Fruit fly (Drosophila melanogaster) whole organism, embryonic: ENCODE data around the gene cwo.

ENCODE experiments used
- Atf6 ChIP-seq: fragments of 200-800 bp; sonication (Bioruptor generic); IDR thresholded peaks from 2 replicates; pipeline ENCODE4 v1.3.6; 2022; ENCODE audit warnings: missing biosample characterization, missing genetic modification characterization
- CG10147 ChIP-seq: fragments of 200-800 bp; sonication (Bioruptor generic); optimal IDR thresholded peaks from 2 replicates; lab custom pipeline; 2019; ENCODE audit warnings: missing biosample characterization, mild to moderate bottlenecking, missing genetic modification characterization, moderate library complexity
- CG10274 ChIP-seq: fragments of 200-800 bp; sonication (Bioruptor generic); optimal IDR thresholded peaks from 3 replicates; lab custom pipeline; 2017; ENCODE audit warnings: missing biosample characterization, mild to moderate bottlenecking, missing genetic modification characterization
- CG10431 ChIP-seq: fragments of 200-800 bp; sonication (Bioruptor generic); optimal IDR thresholded peaks from 3 replicates; lab custom pipeline; 2018; ENCODE audit warnings: missing biosample characterization, mild to moderate bottlenecking, missing genetic modification characterization
- CG12769 ChIP-seq: fragments of 200-800 bp; sonication (Bioruptor generic); optimal IDR thresholded peaks from 2 replicates; lab custom pipeline; 2019; ENCODE audit warnings: missing biosample characterization, mild to moderate bottlenecking, missing genetic modification characterization, moderate library complexity
- CG12942 ChIP-seq: fragments of 200-800 bp; sonication (Bioruptor generic); optimal IDR thresholded peaks from 3 replicates; lab custom pipeline; 2016; ENCODE audit warnings: missing biosample characterization, missing genetic modification characterization
- CG14965 ChIP-seq: fragments of 200-800 bp; sonication (Bioruptor generic); optimal IDR thresholded peaks from 2 replicates; lab custom pipeline; 2016; ENCODE audit warnings: missing biosample characterization, missing genetic modification characterization, borderline replicate concordance
- CG18476 ChIP-seq: fragments of 200-800 bp; sonication (Bioruptor generic); optimal IDR thresholded peaks from 2 replicates; lab custom pipeline; 2016; ENCODE audit warnings: missing biosample characterization, mild to moderate bottlenecking, missing genetic modification characterization
- CG2129 ChIP-seq: fragments of 200-800 bp; sonication (Bioruptor generic); IDR thresholded peaks from 2 replicates; pipeline ENCODE4 v1.3.6; 2022; ENCODE audit warnings: missing biosample characterization, missing genetic modification characterization; ENCODE audit not compliant: partially characterized antibody
- CG31388 ChIP-seq: fragments of 200-800 bp; sonication (Bioruptor generic); optimal IDR thresholded peaks from 2 replicates; lab custom pipeline; 2016; ENCODE audit warnings: missing biosample characterization, missing genetic modification characterization
- CG4404 ChIP-seq: fragments of 200-800 bp; sonication (Bioruptor generic); IDR thresholded peaks from 2 replicates; pipeline ENCODE4 v1.3.6; 2022; ENCODE audit warnings: missing biosample characterization, missing genetic modification characterization
- CG6272 ChIP-seq: fragments of 200-800 bp; sonication (Bioruptor generic); IDR thresholded peaks from 2 replicates; pipeline ENCODE4 v1.3.6; 2022; ENCODE audit warnings: missing biosample characterization, missing genetic modification characterization
- CG6654 ChIP-seq: fragments of 200-800 bp; sonication (Bioruptor generic); optimal IDR thresholded peaks from 2 replicates; lab custom pipeline; 2017; ENCODE audit warnings: missing biosample characterization, mild to moderate bottlenecking, missing genetic modification characterization
- CG7839 ChIP-seq: fragments of 200-800 bp; sonication (Bioruptor generic); optimal IDR thresholded peaks from 3 replicates; lab custom pipeline; 2018; ENCODE audit warnings: missing biosample characterization, mild to moderate bottlenecking, missing genetic modification characterization, moderate library complexity
- CG8924 ChIP-seq: fragments of 200-800 bp; optimal IDR thresholded peaks from 3 replicates; lab custom pipeline; 2019; ENCODE audit warnings: missing biosample characterization, mild to moderate bottlenecking, missing genetic modification characterization, moderate library complexity
- Dbx ChIP-seq: fragments of 200-800 bp; sonication (Bioruptor generic); IDR thresholded peaks from 3 replicates; pipeline ENCODE4 v1.3.6; 2022; ENCODE audit warnings: missing biosample characterization, missing genetic modification characterization
- Deaf1 ChIP-seq: fragments of 200-800 bp; optimal IDR thresholded peaks from 3 replicates; lab custom pipeline; 2019; ENCODE audit warnings: missing biosample characterization, mild to moderate bottlenecking, missing genetic modification characterization, moderate library complexity
- Dll ChIP-seq: fragments of 200-800 bp; sonication (Bioruptor generic); IDR thresholded peaks from 4 replicates; pipeline ENCODE4 v1.3.6; 2022; ENCODE audit warnings: missing biosample characterization, missing genetic modification characterization; ENCODE audit not compliant: partially characterized antibody
- HLH3B ChIP-seq: fragments of 200-800 bp; sonication (Bioruptor generic); IDR thresholded peaks from 2 replicates; pipeline ENCODE4 v1.3.6; 2022; ENCODE audit warnings: missing biosample characterization, missing genetic modification characterization
- Hand ChIP-seq: fragments of 200-800 bp; sonication (Bioruptor generic); optimal IDR thresholded peaks from 2 replicates; lab custom pipeline; 2017; ENCODE audit warnings: mild to moderate bottlenecking, missing biosample characterization, missing genetic modification reagents, missing genetic modification characterization
- Lim3 ChIP-seq: fragments of 200-800 bp; sonication (Bioruptor generic); IDR thresholded peaks from 2 replicates; pipeline ENCODE4 v1.3.6; 2022; ENCODE audit warnings: missing biosample characterization, missing genetic modification characterization
- MESR4 ChIP-seq: fragments of 200-800 bp; sonication (Bioruptor generic); optimal IDR thresholded peaks from 2 replicates; lab custom pipeline; 2018; ENCODE audit warnings: missing biosample characterization, mild to moderate bottlenecking, missing genetic modification characterization, moderate library complexity
- Myb ChIP-seq: fragments of 200-800 bp; sonication (Bioruptor generic); optimal IDR thresholded peaks from 2 replicates; lab custom pipeline; 2016; ENCODE audit warnings: missing biosample characterization, missing genetic modification characterization
- NFAT ChIP-seq: fragments of 200-800 bp; sonication (Bioruptor generic); IDR thresholded peaks from 2 replicates; pipeline ENCODE4 v1.3.6; 2022; ENCODE audit warnings: missing biosample characterization, missing genetic modification characterization
- Oli ChIP-seq: fragments of 200-800 bp; sonication (Bioruptor generic); optimal IDR thresholded peaks from 2 replicates; lab custom pipeline; 2018; ENCODE audit warnings: missing biosample characterization, mild to moderate bottlenecking, missing genetic modification characterization, moderate library complexity
- Sin3A ChIP-seq: fragments of >200 bp; optimal IDR thresholded peaks from 2 replicates; lab custom pipeline; 2018
- TFAM ChIP-seq: fragments of 200-800 bp; sonication (Bioruptor generic); optimal IDR thresholded peaks from 2 replicates; lab custom pipeline; 2017; ENCODE audit warnings: missing biosample characterization, missing genetic modification characterization, inconsistent platforms
- Trl ChIP-seq, 3 experiments: fragments of >200 bp in 2 of 3; fragments of 200-800 bp in 1 of 3; sonication (Bioruptor generic) in 1 of 3; optimal IDR thresholded peaks; 2 replicates in 1 of 3; 3 replicates in 2 of 3; lab custom pipeline; 2016 to 2017; ENCODE audit warnings: missing biosample characterization in 1 of 3, missing genetic modification characterization in 1 of 3
- abd-A ChIP-seq: fragments of 200-800 bp; sonication (Bioruptor generic); optimal IDR thresholded peaks from 3 replicates; lab custom pipeline; 2019; ENCODE audit warnings: missing biosample characterization, mild to moderate bottlenecking, missing genetic modification characterization, moderate library complexity
- ara ChIP-seq: fragments of 200-800 bp; sonication (Bioruptor generic); IDR thresholded peaks from 2 replicates; pipeline ENCODE4 v1.3.6; 2022; ENCODE audit warnings: missing biosample characterization, missing genetic modification characterization
- ase ChIP-seq: fragments of 200-800 bp; sonication (Bioruptor generic); IDR thresholded peaks from 3 replicates; pipeline ENCODE4 v1.3.6; 2022; ENCODE audit warnings: missing biosample characterization, missing genetic modification characterization
- bigmax ChIP-seq: fragments of 200-800 bp; sonication (Bioruptor generic); optimal IDR thresholded peaks from 2 replicates; lab custom pipeline; 2018; ENCODE audit warnings: missing biosample characterization, mild to moderate bottlenecking, missing genetic modification characterization
- disco-r ChIP-seq: fragments of 200-800 bp; sonication (Bioruptor generic); optimal IDR thresholded peaks from 2 replicates; lab custom pipeline; 2016; ENCODE audit warnings: missing biosample characterization, missing genetic modification characterization
- ems ChIP-seq: fragments of 200-800 bp; sonication (Bioruptor generic); optimal IDR thresholded peaks from 3 replicates; lab custom pipeline; 2016; ENCODE audit warnings: missing biosample characterization, missing genetic modification characterization
- en ChIP-seq: fragments of 200-800 bp; sonication (Bioruptor generic); optimal IDR thresholded peaks from 2 replicates; lab custom pipeline; 2016; ENCODE audit warnings: missing biosample characterization, missing genetic modification characterization
- jing ChIP-seq: fragments of 200-800 bp; sonication (Bioruptor generic); optimal IDR thresholded peaks from 2 replicates; lab custom pipeline; 2018; ENCODE audit warnings: missing biosample characterization, mild to moderate bottlenecking, missing genetic modification characterization
- kah ChIP-seq: fragments of 200-800 bp; sonication (Bioruptor generic); optimal IDR thresholded peaks from 2 replicates; lab custom pipeline; 2018; ENCODE audit warnings: missing biosample characterization, mild to moderate bottlenecking, missing genetic modification characterization
- lmd ChIP-seq: fragments of 200-800 bp; sonication (Bioruptor generic); IDR thresholded peaks from 2 replicates; pipeline ENCODE4 v1.3.6; 2022; ENCODE audit warnings: missing biosample characterization, missing genetic modification characterization
- luna ChIP-seq: fragments of 200-800 bp; sonication (Bioruptor generic); optimal IDR thresholded peaks from 2 replicates; lab custom pipeline; 2016; ENCODE audit warnings: missing biosample characterization, missing genetic modification characterization
- oc ChIP-seq: fragments of 200-800 bp; sonication (Bioruptor generic); optimal IDR thresholded peaks from 2 replicates; lab custom pipeline; 2018; ENCODE audit warnings: missing biosample characterization, mild to moderate bottlenecking, missing genetic modification characterization, moderate library complexity
- odd ChIP-seq: fragments of 200-800 bp; sonication (Bioruptor generic); optimal IDR thresholded peaks from 2 replicates; lab custom pipeline; 2017; ENCODE audit warnings: missing biosample characterization, mild to moderate bottlenecking, missing genetic modification characterization
- pros ChIP-seq: fragments of 200-800 bp; sonication (Bioruptor generic); optimal IDR thresholded peaks from 3 replicates; lab custom pipeline; 2019; ENCODE audit warnings: missing biosample characterization, mild to moderate bottlenecking, missing genetic modification characterization, moderate library complexity
- psq ChIP-seq: fragments of 200-800 bp; sonication (Bioruptor generic); optimal IDR thresholded peaks from 2 replicates; lab custom pipeline; 2017; ENCODE audit warnings: missing biosample characterization, missing genetic modification characterization
- run ChIP-seq: fragments of 200-800 bp; sonication (Bioruptor generic); optimal IDR thresholded peaks from 3 replicates; lab custom pipeline; 2018; ENCODE audit warnings: missing biosample characterization, mild to moderate bottlenecking, missing genetic modification characterization
- sim ChIP-seq: fragments of 200-800 bp; sonication (Bioruptor generic); IDR thresholded peaks from 2 replicates; pipeline ENCODE4 v1.3.6; 2022; ENCODE audit warnings: missing biosample characterization, missing genetic modification characterization
- slbo ChIP-seq: fragments of 200-800 bp; sonication (Bioruptor generic); IDR thresholded peaks from 2 replicates; pipeline ENCODE4 v1.3.6; 2022; ENCODE audit warnings: missing biosample characterization, missing genetic modification characterization
- ssp ChIP-seq: fragments of 200-800 bp; sonication (Bioruptor generic); IDR thresholded peaks from 2 replicates; pipeline ENCODE4 v1.3.6; 2022; ENCODE audit warnings: missing biosample characterization, missing genetic modification characterization
- tap ChIP-seq: fragments of 200-800 bp; optimal IDR thresholded peaks from 3 replicates; lab custom pipeline; 2019; ENCODE audit warnings: missing biosample characterization, mild to moderate bottlenecking, missing genetic modification characterization, moderate library complexity
- unc-4 ChIP-seq: fragments of 200-800 bp; sonication (Bioruptor generic); IDR thresholded peaks from 2 replicates; pipeline ENCODE4 v1.3.6; 2022; ENCODE audit warnings: missing biosample characterization, missing genetic modification characterization; ENCODE audit not compliant: partially characterized antibody
- wdn ChIP-seq: fragments of 200-800 bp; sonication (Bioruptor generic); IDR thresholded peaks from 2 replicates; pipeline ENCODE4 v1.3.6; 2022; ENCODE audit warnings: missing biosample characterization, missing genetic modification characterization

The cwo gene

dm6 chr3R:10353932-10354703, 33.9 kb upstream of the cwo start (continued):
- TF ChIP-seq abd-A (tag; lab: Kevin White, UChicago): no peak
- no peak for TF ChIP-seq slbo (GFP tag; lab: Robert Waterston, UW)
- TF ChIP-seq CG18476 (GFP tag; lab: Kevin White, UChicago): peak; percentile 100
- no peak for TF ChIP-seq sim
- peak; percentile 41 for TF ChIP-seq CG10431 (GFP tag; lab: Kevin White, UChicago)
- no peak for TF ChIP-seq CG10274
- TF ChIP-seq disco-r: no peak
- TF ChIP-seq CG12769 (tag; lab: Kevin White, UChicago): no peak
- peak; percentile 40 for TF ChIP-seq Oli
- no peak for TF ChIP-seq jing
- no peak for TF ChIP-seq ase (GFP tag; lab: Robert Waterston, UW)
- TF ChIP-seq odd (GFP tag; lab: Kevin White, UChicago): no peak
- TF ChIP-seq NFAT (GFP tag; lab: Robert Waterston, UW): no peak
- TF ChIP-seq CG2129: no peak
- TF ChIP-seq CG12942 (GFP tag; lab: Kevin White, UChicago): no peak
- no peak for TF ChIP-seq CG31388 (GFP tag; lab: Kevin White, UChicago)
- TF ChIP-seq HLH3B (GFP tag; lab: Robert Waterston, UW): no peak
- no peak for TF ChIP-seq luna (GFP tag; lab: Kevin White, UChicago)
- TF ChIP-seq kah: no peak
- TF ChIP-seq CG8924 (tag; lab: Kevin White, UChicago): peak; percentile 59
- TF ChIP-seq lmd: no peak
- no peak for TF ChIP-seq ara (GFP tag; lab: Robert Waterston, UW)
- no peak for TF ChIP-seq Dbx (GFP tag; lab: Robert Waterston, UW)
- TF ChIP-seq bigmax (GFP tag; lab: Kevin White, UChicago): no peak
- TF ChIP-seq unc-4 (GFP tag; lab: Robert Waterston, UW): no peak
- TF ChIP-seq MESR4 (GFP tag; lab: Kevin White, UChicago): no peak
- TF ChIP-seq CG6272 (GFP tag; lab: Robert Waterston, UW): no peak
- no peak for TF ChIP-seq Deaf1 (tag; lab: Kevin White, UChicago)
- TF ChIP-seq CG4404 (GFP tag; lab: Robert Waterston, UW): no peak
- TF ChIP-seq Sin3A (lab: Kevin White, UChicago): no peak
- TF ChIP-seq Lim3 (GFP tag; lab: Robert Waterston, UW): no peak
- no peak for TF ChIP-seq CG14965 (GFP tag; lab: Kevin White, UChicago)
- peak; percentile 13 for TF ChIP-seq oc (tag; lab: Kevin White, UChicago)
- TF ChIP-seq CG7839 (tag; lab: Kevin White, UChicago): peak; percentile 41
- TF ChIP-seq pros (GFP tag; lab: Kevin White, UChicago): peak; percentile 96
- TF ChIP-seq ssp: no peak
- no peak for TF ChIP-seq Hand (GFP tag; lab: Kevin White, UChicago)
- no peak for TF ChIP-seq psq (GFP tag; lab: Kevin White, UChicago)
- TF ChIP-seq Trl (optimal IDR thresholded peaks at IDR 0.05; lab: Kevin White, UChicago): no peak
- TF ChIP-seq Trl (GFP tag; optimal IDR thresholded peaks at IDR 0.05; lab: Kevin White, UChicago): no peak
- TF ChIP-seq en (GFP tag; lab: Kevin White, UChicago): no peak
- no peak for TF ChIP-seq Atf6 (GFP tag; lab: Robert Waterston, UW)
- TF ChIP-seq Dll: no peak
- TF ChIP-seq TFAM (GFP tag; lab: Kevin White, UChicago): no peak
- no peak for TF ChIP-seq run (tag; lab: Kevin White, UChicago)
- TF ChIP-seq CG6654 (GFP tag; lab: Kevin White, UChicago): no peak
- TF ChIP-seq tap (tag; lab: Kevin White, UChicago): peak; percentile 35
- TF ChIP-seq CG10147: no peak
- no peak for TF ChIP-seq wdn (GFP tag; lab: Robert Waterston, UW)
- TF ChIP-seq Myb (GFP tag; lab: Kevin White, UChicago): no peak
- no peak for TF ChIP-seq ems
